Fruit fly (Drosophila melanogaster) whole organism, embryonic: ENCODE results near the gene Slimp.

Experiments used
- Atf6 ChIP-seq: fragments of 200-800 bp; sonication (Bioruptor generic); IDR thresholded peaks from 2 replicates; pipeline ENCODE4 v1.3.6; 2022; ENCODE audit warnings: missing biosample characterization, missing genetic modification characterization
- CG10654 ChIP-seq: fragments of 200-800 bp; sonication (Bioruptor generic); optimal IDR thresholded peaks from 2 replicates; lab custom pipeline; 2016; ENCODE audit warnings: missing biosample characterization, missing genetic modification characterization
- CG11560 ChIP-seq: fragments of 200-800 bp; sonication (Bioruptor generic); IDR thresholded peaks from 3 replicates; pipeline ENCODE4 v1.3.6; 2022; ENCODE audit warnings: missing biosample characterization, missing genetic modification characterization
- CG12219 ChIP-seq: fragments of 200-800 bp; sonication (Bioruptor generic); optimal IDR thresholded peaks from 3 replicates; lab custom pipeline; 2018; ENCODE audit warnings: missing biosample characterization, mild to moderate bottlenecking, missing genetic modification characterization
- CG12744 ChIP-seq: fragments of 200-800 bp; sonication (Bioruptor generic); optimal IDR thresholded peaks from 2 replicates; lab custom pipeline; 2016; ENCODE audit warnings: missing biosample characterization, missing genetic modification characterization
- CG15514 ChIP-seq: fragments of 200-800 bp; sonication (Bioruptor generic); optimal IDR thresholded peaks from 3 replicates; lab custom pipeline; 2017; ENCODE audit warnings: missing biosample characterization, missing genetic modification characterization, mild to moderate bottlenecking, moderate library complexity, missing genetic modification reagents
- CG17359 ChIP-seq: fragments of 200-800 bp; sonication (Bioruptor generic); optimal IDR thresholded peaks from 3 replicates; lab custom pipeline; 2018; ENCODE audit warnings: missing biosample characterization, mild to moderate bottlenecking, missing genetic modification characterization, moderate library complexity
- CG17829 ChIP-seq: fragments of 200-800 bp; optimal IDR thresholded peaks from 2 replicates; lab custom pipeline; 2019; ENCODE audit warnings: missing biosample characterization, mild to moderate bottlenecking, missing genetic modification characterization, moderate library complexity
- CG18011 ChIP-seq: fragments of 200-800 bp; sonication (Bioruptor generic); optimal IDR thresholded peaks from 2 replicates; lab custom pipeline; 2017; ENCODE audit warnings: missing biosample characterization, missing genetic modification characterization, mild to moderate bottlenecking, moderate library complexity, missing genotype
- CG30020 ChIP-seq: fragments of 200-800 bp; optimal IDR thresholded peaks from 2 replicates; lab custom pipeline; 2019; ENCODE audit warnings: missing biosample characterization, mild to moderate bottlenecking, missing genetic modification characterization, moderate library complexity
- CG31441 ChIP-seq: fragments of 200-800 bp; sonication (Bioruptor generic); IDR thresholded peaks from 2 replicates; pipeline ENCODE4 v1.3.6; 2022; ENCODE audit warnings: missing biosample characterization, missing genetic modification characterization
- CG3847 ChIP-seq: fragments of 200-800 bp; sonication (Bioruptor generic); IDR thresholded peaks from 2 replicates; pipeline ENCODE4 v1.3.6; 2022; ENCODE audit warnings: missing biosample characterization, missing genetic modification characterization
- CG4360 ChIP-seq: fragments of 200-800 bp; sonication (Bioruptor generic); IDR thresholded peaks from 2 replicates; pipeline ENCODE4 v1.3.6; 2022; ENCODE audit warnings: missing biosample characterization, missing genetic modification characterization
- CG4730 ChIP-seq: fragments of 200-800 bp; sonication (Bioruptor generic); IDR thresholded peaks from 2 replicates; pipeline ENCODE4 v1.3.6; 2022; ENCODE audit warnings: missing biosample characterization, missing genetic modification characterization
- CG4820 ChIP-seq: fragments of 200-800 bp; sonication (Bioruptor generic); optimal IDR thresholded peaks from 3 replicates; lab custom pipeline; 2016; ENCODE audit warnings: missing biosample characterization, missing genetic modification characterization
- CG6254 ChIP-seq: fragments of 200-800 bp; sonication (Bioruptor generic); optimal IDR thresholded peaks from 3 replicates; lab custom pipeline; 2017; ENCODE audit warnings: mild to moderate bottlenecking, missing biosample characterization, missing genetic modification reagents, missing genetic modification characterization
- CG9797 ChIP-seq: fragments of 200-800 bp; sonication (Bioruptor generic); optimal IDR thresholded peaks from 3 replicates; lab custom pipeline; 2018; ENCODE audit warnings: missing biosample characterization, mild to moderate bottlenecking, missing genetic modification characterization
- Chrac-16 ChIP-seq: fragments of 200-800 bp; sonication (Bioruptor generic); optimal IDR thresholded peaks from 3 replicates; lab custom pipeline; 2016; ENCODE audit warnings: missing biosample characterization, missing genetic modification characterization
- CoRest ChIP-seq: fragments of 200-800 bp; sonication (Bioruptor generic); optimal IDR thresholded peaks from 3 replicates; lab custom pipeline; 2018; ENCODE audit warnings: missing biosample characterization, mild to moderate bottlenecking, missing genetic modification characterization, moderate library complexity
- D19A ChIP-seq: fragments of 200-800 bp; optimal IDR thresholded peaks from 3 replicates; lab custom pipeline; 2019; ENCODE audit warnings: missing biosample characterization, mild to moderate bottlenecking, missing genetic modification characterization, moderate library complexity
- Doc3 ChIP-seq: fragments of 200-800 bp; sonication (Bioruptor generic); IDR thresholded peaks from 3 replicates; pipeline ENCODE4 v1.3.6; 2022; ENCODE audit warnings: missing biosample characterization, missing genetic modification characterization; ENCODE audit not compliant: partially characterized antibody
- Fer3 ChIP-seq: fragments of 200-800 bp; sonication (Bioruptor generic); optimal IDR thresholded peaks from 2 replicates; lab custom pipeline; 2018; ENCODE audit warnings: missing biosample characterization, mild to moderate bottlenecking, missing genetic modification characterization, moderate library complexity
- Lpt ChIP-seq: fragments of >200 bp; optimal IDR thresholded peaks from 2 replicates; lab custom pipeline; 2018; ENCODE audit warnings: missing biosample characterization, missing genetic modification characterization
- Max ChIP-seq: fragments of 200-800 bp; sonication (Bioruptor generic); optimal IDR thresholded peaks from 2 replicates; lab custom pipeline; 2016; ENCODE audit warnings: missing biosample characterization, mild to moderate bottlenecking, missing genetic modification characterization
- Mes4 ChIP-seq: fragments of 200-800 bp; sonication (Bioruptor generic); optimal IDR thresholded peaks from 2 replicates; lab custom pipeline; 2016; ENCODE audit warnings: missing biosample characterization, missing genetic modification characterization
- Nf-YA ChIP-seq: fragments of 200-800 bp; sonication (Bioruptor generic); IDR thresholded peaks from 2 replicates; pipeline ENCODE4 v1.3.6; 2022; ENCODE audit warnings: missing biosample characterization, missing genetic modification characterization
- Poxn ChIP-seq: fragments of 200-800 bp; sonication (Bioruptor generic); IDR thresholded peaks from 2 replicates; pipeline ENCODE4 v1.3.6; 2022; ENCODE audit warnings: missing biosample characterization, missing genetic modification characterization
- Scr ChIP-seq: fragments of 200-800 bp; sonication (Bioruptor generic); IDR thresholded peaks from 2 replicates; pipeline ENCODE4 v1.3.6; 2022; ENCODE audit warnings: missing biosample characterization, missing genetic modification characterization; ENCODE audit not compliant: partially characterized antibody
- Ssrp ChIP-seq: fragments of 200-800 bp; sonication (Bioruptor generic); optimal IDR thresholded peaks from 2 replicates; lab custom pipeline; 2018; ENCODE audit warnings: missing biosample characterization, mild to moderate bottlenecking, missing genetic modification characterization, moderate library complexity
- Vsx1 ChIP-seq: fragments of 200-800 bp; sonication (Bioruptor generic); optimal IDR thresholded peaks from 2 replicates; lab custom pipeline; 2017; ENCODE audit warnings: missing biosample characterization, mild to moderate bottlenecking, missing genetic modification characterization, missing genetic modification reagents
- YL-1 ChIP-seq: fragments of 200-800 bp; sonication (Bioruptor generic); optimal IDR thresholded peaks from 3 replicates; lab custom pipeline; 2017; ENCODE audit warnings: missing biosample characterization, mild to moderate bottlenecking, missing genetic modification characterization
- caup ChIP-seq: fragments of 200-800 bp; sonication (Bioruptor generic); optimal IDR thresholded peaks from 3 replicates; lab custom pipeline; 2017; ENCODE audit warnings: missing biosample characterization, mild to moderate bottlenecking, missing genetic modification characterization, moderate library complexity; ENCODE audit not compliant: severe bottlenecking
- chm ChIP-seq: fragments of 200-800 bp; sonication (Bioruptor generic); IDR thresholded peaks from 2 replicates; pipeline ENCODE4 v1.3.6; 2022; ENCODE audit warnings: missing biosample characterization, missing genetic modification characterization
- dpn ChIP-seq, 2 experiments: fragments of 200-800 bp; sonication (Bioruptor generic); optimal IDR thresholded peaks; 3 replicates each; lab custom pipeline; 2016; ENCODE audit warnings: missing biosample characterization in 2 of 2, missing genetic modification characterization in 2 of 2
- fru ChIP-seq: fragments of >200 bp; optimal IDR thresholded peaks from 2 replicates; lab custom pipeline; 2017
- gce ChIP-seq: fragments of 200-800 bp; sonication (Bioruptor generic); IDR thresholded peaks from 3 replicates; pipeline ENCODE4 v1.3.6; 2022; ENCODE audit warnings: missing biosample characterization, missing genetic modification characterization
- grau ChIP-seq: fragments of 200-800 bp; optimal IDR thresholded peaks from 3 replicates; lab custom pipeline; 2019; ENCODE audit warnings: missing biosample characterization, mild to moderate bottlenecking, missing genetic modification characterization, moderate library complexity
- gsb-n ChIP-seq: fragments of 200-800 bp; sonication (Bioruptor generic); optimal IDR thresholded peaks from 3 replicates; lab custom pipeline; 2018; ENCODE audit warnings: missing biosample characterization, mild to moderate bottlenecking, missing genetic modification characterization
- hth ChIP-seq: fragments of >200 bp; optimal IDR thresholded peaks from 2 replicates; lab custom pipeline; 2017; ENCODE audit warnings: inconsistent platforms
- ind ChIP-seq: fragments of 200-800 bp; sonication (Bioruptor generic); optimal IDR thresholded peaks from 3 replicates; lab custom pipeline; 2016; ENCODE audit warnings: missing biosample characterization, missing genetic modification characterization
- kay ChIP-seq: fragments of 200-800 bp; sonication (Bioruptor generic); optimal IDR thresholded peaks from 2 replicates; lab custom pipeline; 2016; ENCODE audit warnings: missing biosample characterization, missing genetic modification characterization
- oc ChIP-seq: fragments of 200-800 bp; sonication (Bioruptor generic); optimal IDR thresholded peaks from 2 replicates; lab custom pipeline; 2018; ENCODE audit warnings: missing biosample characterization, mild to moderate bottlenecking, missing genetic modification characterization, moderate library complexity
- peb ChIP-seq: fragments of 200-800 bp; sonication (Bioruptor generic); IDR thresholded peaks from 2 replicates; pipeline ENCODE4 v1.3.6; 2022; ENCODE audit warnings: missing biosample characterization, missing genetic modification characterization
- scrt ChIP-seq: fragments of 200-800 bp; sonication (Bioruptor generic); optimal IDR thresholded peaks from 2 replicates; lab custom pipeline; 2018; ENCODE audit warnings: missing biosample characterization, mild to moderate bottlenecking, missing genetic modification characterization, moderate library complexity
- sima ChIP-seq: fragments of 200-800 bp; sonication (Bioruptor generic); optimal IDR thresholded peaks from 2 replicates; lab custom pipeline; 2016; ENCODE audit warnings: missing biosample characterization, missing genetic modification characterization
- tgo ChIP-seq: fragments of 200-800 bp; sonication (Bioruptor generic); IDR thresholded peaks from 3 replicates; pipeline ENCODE4 v1.3.6; 2022; ENCODE audit warnings: missing biosample characterization, missing genetic modification characterization
- tup ChIP-seq: fragments of 200-800 bp; sonication (Bioruptor generic); optimal IDR thresholded peaks from 2 replicates; lab custom pipeline; 2016; ENCODE audit warnings: missing biosample characterization, mild to moderate bottlenecking, missing genetic modification characterization, moderate library complexity
- wek ChIP-seq: fragments of 200-800 bp; sonication (Bioruptor generic); optimal IDR thresholded peaks from 3 replicates; lab custom pipeline; 2018; ENCODE audit warnings: missing biosample characterization, mild to moderate bottlenecking, missing genetic modification characterization, moderate library complexity

The Slimp gene

DNA sequence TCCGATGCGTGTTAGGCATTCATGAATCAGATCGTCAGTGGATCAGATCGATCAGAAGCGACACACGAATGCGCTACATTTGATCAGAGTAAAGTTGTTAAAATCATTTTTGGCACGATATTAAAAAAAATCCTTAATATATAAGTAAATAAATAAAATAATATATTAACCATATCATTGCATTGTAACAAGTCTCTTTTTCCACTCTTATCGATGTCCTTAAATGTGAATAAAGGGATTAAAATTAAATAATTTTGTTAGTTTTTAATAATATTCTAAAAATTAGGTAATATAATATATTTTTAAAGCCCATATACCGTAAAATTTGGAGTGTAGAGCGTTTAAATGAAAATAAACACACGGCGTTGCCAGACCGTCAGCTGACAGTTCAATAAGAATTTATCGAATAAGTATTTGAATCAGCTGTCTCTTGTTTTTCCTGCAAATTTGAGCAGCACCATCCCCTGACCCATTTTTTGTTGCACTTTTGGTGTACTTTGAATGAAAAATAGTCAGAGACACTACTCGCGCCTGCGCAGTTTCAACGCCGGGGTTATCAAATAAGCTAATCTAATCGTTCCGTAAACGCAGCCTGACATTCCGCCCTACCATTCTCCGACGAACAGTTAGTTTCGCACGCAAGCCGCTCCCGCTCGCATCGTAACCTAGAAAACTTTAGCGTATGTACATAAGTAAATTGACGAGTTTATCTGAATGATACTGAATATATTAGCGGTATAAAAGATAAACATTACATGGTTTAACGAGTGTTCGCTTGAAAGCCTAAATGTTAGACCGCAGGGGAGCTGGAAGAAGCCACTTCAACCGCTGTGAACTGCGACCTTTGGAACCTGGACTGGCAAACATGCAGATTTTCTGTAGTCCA is 3.4 kb upstream of the Slimp start, which contains the start of the genes p38a and CG6178 (continued):
- peak; percentile 99 for TF ChIP-seq CoRest (tag; lab: Kevin White, UChicago)
- TF ChIP-seq CG17829 (tag; lab: Kevin White, UChicago): peak; percentile 98
- no peak for TF ChIP-seq Lpt (GFP tag; lab: Kevin White, UChicago)
- TF ChIP-seq fru (lab: Kevin White, UChicago): no peak
- peak; percentile 91 for TF ChIP-seq CG4820 (GFP tag; lab: Kevin White, UChicago)
- TF ChIP-seq Chrac-16: peak; percentile 89
- TF ChIP-seq hth: no peak
- peak; percentile 51 to 94 for TF ChIP-seq dpn (GFP tag; optimal IDR thresholded peaks at IDR 0.05; lab: Kevin White, UChicago)
- TF ChIP-seq CG15514 (GFP tag; lab: Kevin White, UChicago): peak; percentile 89
- peak; percentile 21 for TF ChIP-seq Mes4 (GFP tag; lab: Kevin White, UChicago)
- peak; percentile 98 for TF ChIP-seq D19A
- TF ChIP-seq CG31441 (GFP tag; lab: Robert Waterston, UW): peak; percentile 99
- peak; percentile 56 for TF ChIP-seq wek (GFP tag; lab: Kevin White, UChicago)
- TF ChIP-seq Scr (GFP tag; lab: Robert Waterston, UW): 0 out of 2 replicates have a peak, but pooled peaks have one; percentile 14
- TF ChIP-seq peb: peak; percentile 87
- TF ChIP-seq CG18011 (GFP tag; lab: Kevin White, UChicago): peak; percentile 78
- peak; percentile 88 for TF ChIP-seq CG30020 (tag; lab: Kevin White, UChicago)
- peak; percentile 98 for TF ChIP-seq tgo (GFP tag; lab: Robert Waterston, UW)
- peak; percentile 85 for TF ChIP-seq Max (GFP tag; lab: Kevin White, UChicago)
- TF ChIP-seq chm (GFP tag; lab: Robert Waterston, UW): peak; percentile 65; the same call in 1 of the 2 replicates
- TF ChIP-seq CG17359 (tag; lab: Kevin White, UChicago): peak; percentile 97
- TF ChIP-seq sima (GFP tag; lab: Kevin White, UChicago): no peak
- TF ChIP-seq CG10654 (GFP tag; lab: Kevin White, UChicago): peak; percentile 95
- peak; percentile 96 for TF ChIP-seq caup
- no peak for TF ChIP-seq tup
- peak; percentile 96 for TF ChIP-seq CG4730 (GFP tag; lab: Robert Waterston, UW)
- peak; percentile 98 for TF ChIP-seq Fer3
- TF ChIP-seq CG11560 (tag; lab: Robert Waterston, UW): peak; percentile 96
- TF ChIP-seq CG3847 (GFP tag; lab: Robert Waterston, UW): peak; percentile 97
- no peak for TF ChIP-seq CG12744
- TF ChIP-seq Poxn (GFP tag; lab: Robert Waterston, UW): peak; percentile 88
- peak; percentile 92 for TF ChIP-seq Atf6 (GFP tag; lab: Robert Waterston, UW)
- TF ChIP-seq Ssrp (tag; lab: Kevin White, UChicago): peak; percentile 99
- peak; percentile 78 for TF ChIP-seq YL-1 (GFP tag; lab: Kevin White, UChicago)
- peak; percentile 94 for TF ChIP-seq scrt (GFP tag; lab: Kevin White, UChicago)
- peak; percentile 84 for TF ChIP-seq CG12219 (GFP tag; lab: Kevin White, UChicago)
- peak; percentile 98 for TF ChIP-seq grau (tag; lab: Kevin White, UChicago)
- TF ChIP-seq CG6254 (GFP tag; lab: Kevin White, UChicago): peak; percentile 88
- TF ChIP-seq oc (tag; lab: Kevin White, UChicago): peak; percentile 95
- TF ChIP-seq gce (GFP tag; lab: Robert Waterston, UW): peak; percentile 90
- peak; percentile 94 for TF ChIP-seq Nf-YA (GFP tag; lab: Robert Waterston, UW)
- no peak for TF ChIP-seq Doc3
- peak; percentile 96 for TF ChIP-seq ind (GFP tag; lab: Kevin White, UChicago)
- TF ChIP-seq kay: peak; percentile 92
- peak; percentile 89 for TF ChIP-seq Vsx1 (GFP tag; lab: Kevin White, UChicago)
- TF ChIP-seq CG9797 (GFP tag; lab: Kevin White, UChicago): peak; percentile 7
- peak; percentile 54 for TF ChIP-seq CG4360 (GFP tag; lab: Robert Waterston, UW)
- peak; percentile 96 for TF ChIP-seq gsb-n
